Worm (Caenorhabditis elegans) whole organism, midembryonic: ENCODE data around the gene Y53C12B.7.

ENCODE experiments used
- T22C8.4 ChIP-seq: fragments of 200-800 bp; sonication (Bioruptor generic); IDR thresholded peaks from 2 replicates; pipeline ENCODE4 v1.3.6; 2022; ENCODE audit warnings: missing genetic modification characterization, missing compliant biosample characterization
- flt-1 ChIP-seq: fragments of 200-800 bp; sonication (Bioruptor generic); IDR thresholded peaks from 2 replicates; pipeline ENCODE4 v1.3.6; 2022; ENCODE audit warnings: missing genetic modification characterization, missing compliant biosample characterization
- klf-2 ChIP-seq: fragments of 200-800 bp; sonication (Bioruptor generic); conservative IDR thresholded peaks from 2 replicates; pipeline ENCODE4 v1.3.6; 2022; ENCODE audit warnings: missing genetic modification reagents, missing genetic modification characterization, missing compliant biosample characterization
- med-1 ChIP-seq: sonication (generic microtip); optimal IDR thresholded peaks from 2 replicates; lab custom pipeline; 2017; ENCODE audit warnings: missing genetic modification characterization, mild to moderate bottlenecking, missing compliant biosample characterization, antibody characterized with exemption, missing genetic modification reagents; ENCODE audit not compliant: insufficient read depth
- ref-1 ChIP-seq: fragments of 200-800 bp; sonication (Bioruptor generic); conservative IDR thresholded peaks from 2 replicates; pipeline ENCODE4 v1.3.6; 2022; ENCODE audit warnings: missing genetic modification reagents, missing genetic modification characterization, missing compliant biosample characterization
- ztf-29 ChIP-seq: fragments of 200-800 bp; sonication (Bioruptor generic); IDR thresholded peaks from 2 replicates; pipeline ENCODE4 v1.3.6; 2022; ENCODE audit warnings: missing genetic modification reagents, missing genetic modification characterization, missing compliant biosample characterization

DNA sequence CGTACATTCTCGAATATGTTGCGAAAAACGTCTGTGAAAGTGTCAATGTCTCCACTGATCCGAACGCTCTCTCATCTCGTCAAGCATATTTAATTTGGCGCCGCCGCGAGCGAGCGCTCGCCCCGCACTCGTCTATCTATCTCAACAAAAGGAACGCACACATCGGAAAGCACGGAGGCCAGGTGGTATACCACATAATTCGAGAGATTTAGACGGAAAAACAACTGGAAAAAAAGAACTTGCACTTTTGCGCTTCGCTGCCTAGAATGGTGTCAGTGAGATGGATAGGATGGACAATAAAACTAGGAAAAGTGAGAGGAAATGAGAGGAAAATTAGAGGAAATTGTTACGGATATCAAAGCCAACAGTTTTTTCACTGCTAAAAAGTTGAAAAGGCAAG is 23.8 kb downstream of the Y53C12B.7 start:
- TF ChIP-seq flt-1 (GFP tag; lab: Robert Waterston, UW) (no peak), klf-2 (GFP tag; lab: Robert Waterston, UW) (no peak), ztf-29 (GFP tag; lab: Robert Waterston, UW) (no peak), ref-1 (GFP tag; lab: Robert Waterston, UW) (no peak), T22C8.4 (no peak), med-1 (GFP tag; lab: Kevin White, UChicago) (no peak)
